Worm (Caenorhabditis elegans): ENCODE results near the gene egas-3.

egas-3 gene

ce11 chrV:18613164-18613563 lies 23.0 kb downstream of the egas-3 start:
- no peak for TF ChIP-seq tbx-9 (tag; optimal IDR thresholded peaks at IDR 0.05; ENCODE audit: borderline replicate concordance)
- no peak for TF ChIP-seq nfyb-1 (GFP tag; IDR thresholded peaks at IDR 0.05)
- no peak for TF ChIP-seq ceh-100 (GFP tag; IDR thresholded peaks at IDR 0.05)
- no peak for TF ChIP-seq hlh-12 (tag; optimal IDR thresholded peaks at IDR 0.05)
- no peak for TF ChIP-seq lir-1 (GFP tag; conservative IDR thresholded peaks at IDR 0.05)

ce11 chrV:18605510-18605909 lies 30.6 kb downstream of the egas-3 start:
- TF ChIP-seq ceh-91 (GFP tag; IDR thresholded peaks at IDR 0.05) (no peak), tlf-1 (GFP tag; optimal IDR thresholded peaks at IDR 0.05) (no peak), C17E4.6 (GFP tag; IDR thresholded peaks at IDR 0.05) (no peak), pbrm-1 (GFP tag; IDR thresholded peaks at IDR 0.05) (no peak), ztf-3 (GFP tag; optimal IDR thresholded peaks at IDR 0.05) (no peak), ceh-58 (GFP tag; IDR thresholded peaks at IDR 0.05) (no peak), ama-1 (optimal IDR thresholded peaks at IDR 0.05) (no peak), ama-1 (GFP tag; optimal IDR thresholded peaks at IDR 0.05) (no peak), F23B12.7 (tag; optimal IDR thresholded peaks at IDR 0.05; ENCODE audit: insufficient read depth) (no peak), B0019.2 (GFP tag; conservative IDR thresholded peaks at IDR 0.05) (no peak), repo-1 (tag; optimal IDR thresholded peaks at IDR 0.05) (no peak), akir-1 (GFP tag; optimal IDR thresholded peaks at IDR 0.05) (no peak), snpc-1.3 (tag; optimal IDR thresholded peaks at IDR 0.05; ENCODE audit: insufficient read depth) (no peak), D2030.7 (GFP tag; IDR thresholded peaks at IDR 0.05) (no peak), F52B5.7 (tag; optimal IDR thresholded peaks at IDR 0.05) (no peak), xnd-1 (tag; optimal IDR thresholded peaks at IDR 0.05) (no peak), mxl-1 (tag; optimal IDR thresholded peaks at IDR 0.05) (no peak), lsl-1 (GFP tag; optimal IDR thresholded peaks at IDR 0.05) (no peak), mcd-1 (GFP tag; IDR thresholded peaks at IDR 0.05) (no peak), hmg-1.2 (GFP tag; IDR thresholded peaks at IDR 0.05) (no peak), nhr-27 (tag; optimal IDR thresholded peaks at IDR 0.05) (no peak)

- no peak for TF ChIP-seq fkh-3 (tag; optimal IDR thresholded peaks at IDR 0.05)
- no peak for TF ChIP-seq him-1 (tag; optimal IDR thresholded peaks at IDR 0.05)
- TF ChIP-seq K12H6.12 (tag; optimal IDR thresholded peaks at IDR 0.05): no peak
- TF ChIP-seq cebp-1 (GFP tag; IDR thresholded peaks at IDR 0.05): no peak
- no peak for TF ChIP-seq cebp-1 (tag; optimal IDR thresholded peaks at IDR 0.05)
- no peak for TF ChIP-seq sptf-2 (GFP tag; optimal IDR thresholded peaks at IDR 0.05)
- TF ChIP-seq D2030.7 (GFP tag; IDR thresholded peaks at IDR 0.05): no peak
- TF ChIP-seq ceh-79 (tag; optimal IDR thresholded peaks at IDR 0.05): no peak
- TF ChIP-seq hsf-1 (GFP tag; IDR thresholded peaks at IDR 0.05): no peak
- no peak for TF ChIP-seq lag-1 (GFP tag; IDR thresholded peaks at IDR 0.05)
- TF ChIP-seq nhr-179 (tag; optimal IDR thresholded peaks at IDR 0.05): no peak
- TF ChIP-seq egrh-3 (GFP tag; IDR thresholded peaks at IDR 0.05): no peak
- TF ChIP-seq F23B12.7 (tag; optimal IDR thresholded peaks at IDR 0.05; ENCODE audit: insufficient read depth): no peak
- no peak for TF ChIP-seq hmg-20 (GFP tag; IDR thresholded peaks at IDR 0.05)
- TF ChIP-seq Y95B8A.8 (GFP tag; IDR thresholded peaks at IDR 0.05): no peak
Observed at ce11 chrV:18597779-18598178, 38.4 kb downstream of the egas-3 start.
